Worm (Caenorhabditis elegans): ENCODE results near the gene W02D7.5.

The W02D7.5 gene

DNA sequence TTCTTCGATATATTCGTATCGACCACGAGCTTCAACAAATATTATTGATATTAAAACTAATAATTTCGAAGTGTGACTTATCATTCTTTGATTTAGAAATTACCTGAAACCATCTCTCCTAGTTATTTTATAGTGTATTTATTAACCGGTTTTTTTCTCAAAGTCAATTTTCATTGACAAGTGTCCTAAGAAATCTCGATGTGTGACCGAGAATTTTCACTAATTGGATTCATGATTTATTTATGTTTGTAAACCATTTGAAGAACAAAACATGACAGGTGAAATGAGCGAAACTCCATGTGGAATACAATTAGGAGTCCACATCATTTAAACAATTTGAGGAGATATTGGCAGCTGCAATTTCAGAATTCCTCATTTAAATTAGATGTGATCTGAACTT, 35.6 kb downstream of the W02D7.5 start, which contains the start of gene C16D9.8:
Gene C16D9.8, minus strand, starts transcription at position 101 of the 400 bp plus-strand sequence.
- TF ChIP-seq tbx-11 (GFP tag; IDR thresholded peaks at IDR 0.05), result no peak
- no peak for TF ChIP-seq ceh-13 (GFP tag; optimal IDR thresholded peaks at IDR 0.05)
- no peak for TF ChIP-seq aly-1 (tag; optimal IDR thresholded peaks at IDR 0.05)
- no peak for TF ChIP-seq flt-1 (GFP tag; IDR thresholded peaks at IDR 0.05)
- TF ChIP-seq pes-1 (GFP tag; IDR thresholded peaks at IDR 0.05), result no peak
- TF ChIP-seq ets-7 (tag; optimal IDR thresholded peaks at IDR 0.05), result no peak
- TF ChIP-seq sea-1 (GFP tag; conservative IDR thresholded peaks at IDR 0.05), result no peak
- no peak for TF ChIP-seq ceh-36 (tag; optimal IDR thresholded peaks at IDR 0.05)
- no peak for TF ChIP-seq hnd-1 (tag; optimal IDR thresholded peaks at IDR 0.05)
- TF ChIP-seq B0310.2 (tag; optimal IDR thresholded peaks at IDR 0.05), result no peak
- no peak for TF ChIP-seq F13C5.2 (tag; optimal IDR thresholded peaks at IDR 0.05)
- TF ChIP-seq hmbx-1 (tag; optimal IDR thresholded peaks at IDR 0.05), result no peak
- TF ChIP-seq tbx-37 (GFP tag; conservative IDR thresholded peaks at IDR 0.05), result no peak
- TF ChIP-seq tra-4 (tag; optimal IDR thresholded peaks at IDR 0.05), result no peak
- no peak for TF ChIP-seq scrt-1 (GFP tag; IDR thresholded peaks at IDR 0.05)
- TF ChIP-seq hmg-4 (GFP tag; optimal IDR thresholded peaks at IDR 0.05), result no peak
- no peak for TF ChIP-seq ama-1 (optimal IDR thresholded peaks at IDR 0.05)

DNA sequence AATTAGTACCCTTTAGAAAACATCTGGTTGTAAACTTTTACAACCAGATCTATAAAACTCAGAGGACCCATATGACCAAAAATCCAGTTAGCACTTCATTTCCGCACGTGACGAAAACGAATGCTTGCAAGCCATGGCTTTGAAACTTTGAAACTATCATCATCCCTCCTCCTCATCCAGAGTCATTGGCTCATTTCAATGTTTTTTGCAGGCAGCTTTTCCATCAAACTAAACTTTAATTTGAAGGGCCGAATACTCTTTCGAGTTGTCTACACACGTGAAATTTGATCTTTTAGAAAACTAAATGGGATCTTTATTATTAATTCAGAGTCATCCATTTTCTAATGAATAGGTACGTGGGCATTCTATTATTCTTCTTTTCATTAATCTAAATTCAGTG, 36.8 kb downstream of the W02D7.5 start:
- TF ChIP-seq pes-1 (GFP tag; IDR thresholded peaks at IDR 0.05), result no peak
- TF ChIP-seq aly-1 (tag; optimal IDR thresholded peaks at IDR 0.05), result no peak
- no peak for TF ChIP-seq sea-1 (GFP tag; conservative IDR thresholded peaks at IDR 0.05)
- no peak for TF ChIP-seq ets-7 (tag; optimal IDR thresholded peaks at IDR 0.05)
- TF ChIP-seq F13C5.2 (tag; optimal IDR thresholded peaks at IDR 0.05), result no peak
- TF ChIP-seq tra-4 (tag; optimal IDR thresholded peaks at IDR 0.05), result no peak
- TF ChIP-seq hnd-1 (tag; optimal IDR thresholded peaks at IDR 0.05), result no peak
- TF ChIP-seq tbx-11 (GFP tag; IDR thresholded peaks at IDR 0.05), result no peak
- no peak for TF ChIP-seq B0310.2 (tag; optimal IDR thresholded peaks at IDR 0.05)
- TF ChIP-seq hmg-4 (GFP tag; optimal IDR thresholded peaks at IDR 0.05), result no peak
- no peak for TF ChIP-seq ceh-36 (tag; optimal IDR thresholded peaks at IDR 0.05)
- no peak for TF ChIP-seq flt-1 (GFP tag; IDR thresholded peaks at IDR 0.05)
- TF ChIP-seq scrt-1 (GFP tag; IDR thresholded peaks at IDR 0.05), result no peak
- TF ChIP-seq tbx-37 (GFP tag; conservative IDR thresholded peaks at IDR 0.05), result no peak
- no peak for TF ChIP-seq hmbx-1 (tag; optimal IDR thresholded peaks at IDR 0.05)

DNA sequence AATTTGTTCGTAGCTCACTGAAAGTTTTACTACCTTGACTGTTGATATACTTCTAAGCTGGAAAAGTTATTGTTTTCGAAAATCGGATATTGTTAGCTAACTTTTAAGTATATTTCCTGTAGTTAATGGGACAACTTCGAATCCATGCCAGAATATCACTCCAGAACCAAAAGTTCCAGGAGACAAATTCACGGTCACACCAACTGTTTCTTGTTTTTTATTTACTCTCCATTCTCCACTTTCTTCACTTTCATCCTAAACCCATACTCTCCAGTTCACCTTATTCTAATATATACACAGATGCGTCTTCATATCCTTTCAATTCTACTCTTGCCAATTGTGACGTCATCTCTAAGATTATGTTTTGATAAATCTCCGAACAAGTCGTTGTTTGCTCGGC, 40.0 kb downstream of the W02D7.5 start, which contains the start of gene C16D9.1:
Gene C16D9.1, plus strand, starts transcription at position 301 of the 400 bp plus-strand sequence.
- no peak for TF ChIP-seq pes-1 (GFP tag; IDR thresholded peaks at IDR 0.05)
- TF ChIP-seq tbx-11 (GFP tag; IDR thresholded peaks at IDR 0.05), result no peak
- TF ChIP-seq ama-1 (optimal IDR thresholded peaks at IDR 0.05), result no peak
- no peak for TF ChIP-seq flt-1 (GFP tag; IDR thresholded peaks at IDR 0.05)
- TF ChIP-seq B0310.2 (tag; optimal IDR thresholded peaks at IDR 0.05), result no peak

ce11 chrV:8254973-8255372, 44.1 kb downstream of the W02D7.5 start:
- no peak for TF ChIP-seq ets-7 (tag; optimal IDR thresholded peaks at IDR 0.05)
- TF ChIP-seq ama-1 (optimal IDR thresholded peaks at IDR 0.05), result no peak
- no peak for TF ChIP-seq tbx-11 (GFP tag; IDR thresholded peaks at IDR 0.05)
- TF ChIP-seq scrt-1 (GFP tag; IDR thresholded peaks at IDR 0.05), result no peak
- TF ChIP-seq hmbx-1 (tag; optimal IDR thresholded peaks at IDR 0.05), result no peak
- no peak for TF ChIP-seq B0310.2 (tag; optimal IDR thresholded peaks at IDR 0.05)
- TF ChIP-seq hnd-1 (tag; optimal IDR thresholded peaks at IDR 0.05), result no peak

DNA sequence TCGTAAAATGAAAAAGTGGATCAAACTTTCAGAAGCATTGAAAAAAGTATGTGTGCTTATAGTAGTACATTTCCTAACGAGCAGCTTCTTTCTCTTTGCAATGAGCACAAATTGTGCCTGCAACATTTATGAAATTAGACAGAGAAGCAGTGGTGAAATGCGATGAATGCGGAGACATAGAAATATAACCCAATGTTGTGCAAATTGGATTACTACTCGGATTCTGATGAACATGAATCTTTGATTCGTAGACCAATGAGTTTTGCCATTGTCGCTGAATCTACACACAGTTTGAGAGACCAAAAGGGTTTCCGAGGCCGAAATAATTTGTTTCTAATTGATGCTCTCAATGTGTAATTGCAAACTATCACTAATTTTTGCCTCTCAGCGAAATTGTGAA, 45.1 kb downstream of the W02D7.5 start:
- TF ChIP-seq ama-1 (optimal IDR thresholded peaks at IDR 0.05), result no peak
- TF ChIP-seq tra-4 (tag; optimal IDR thresholded peaks at IDR 0.05), result no peak
- TF ChIP-seq aly-1 (tag; optimal IDR thresholded peaks at IDR 0.05), result no peak
- no peak for TF ChIP-seq B0310.2 (tag; optimal IDR thresholded peaks at IDR 0.05)
- TF ChIP-seq hmbx-1 (tag; optimal IDR thresholded peaks at IDR 0.05), result no peak
- TF ChIP-seq tbx-37 (GFP tag; conservative IDR thresholded peaks at IDR 0.05), result no peak
- TF ChIP-seq ceh-36 (tag; optimal IDR thresholded peaks at IDR 0.05), result no peak
- no peak for TF ChIP-seq flt-1 (GFP tag; IDR thresholded peaks at IDR 0.05)
- no peak for TF ChIP-seq hnd-1 (tag; optimal IDR thresholded peaks at IDR 0.05)
- TF ChIP-seq tbx-11 (GFP tag; IDR thresholded peaks at IDR 0.05), result no peak
- TF ChIP-seq sea-1 (GFP tag; conservative IDR thresholded peaks at IDR 0.05), result no peak
- TF ChIP-seq ets-7 (tag; optimal IDR thresholded peaks at IDR 0.05), result no peak
- no peak for TF ChIP-seq F13C5.2 (tag; optimal IDR thresholded peaks at IDR 0.05)
- TF ChIP-seq scrt-1 (GFP tag; IDR thresholded peaks at IDR 0.05), result no peak
- no peak for TF ChIP-seq ceh-13 (GFP tag; optimal IDR thresholded peaks at IDR 0.05)
- no peak for TF ChIP-seq pes-1 (GFP tag; IDR thresholded peaks at IDR 0.05)

DNA sequence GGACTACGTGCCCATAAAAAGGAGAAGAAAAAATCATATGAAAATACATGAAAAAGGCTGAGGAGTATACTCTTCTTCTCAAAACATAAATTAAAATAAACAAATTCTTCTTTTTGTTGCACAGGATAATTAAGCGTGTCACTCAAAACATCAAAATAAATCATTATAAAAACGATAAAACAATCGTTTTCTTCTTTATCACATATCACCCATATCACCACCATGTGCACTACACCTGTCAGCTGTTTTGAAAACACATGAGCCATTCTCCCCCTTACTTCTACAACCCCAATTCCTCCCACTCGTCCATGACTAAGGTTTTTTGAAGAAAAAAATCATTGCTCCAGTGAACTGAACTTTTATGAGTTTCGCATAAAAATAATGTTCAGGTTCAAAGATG, 46.5 kb downstream of the W02D7.5 start:
- TF ChIP-seq hmg-4 (GFP tag; optimal IDR thresholded peaks at IDR 0.05), result no peak
- no peak for TF ChIP-seq F13C5.2 (tag; optimal IDR thresholded peaks at IDR 0.05)
- TF ChIP-seq tra-4 (tag; optimal IDR thresholded peaks at IDR 0.05), result no peak
- TF ChIP-seq ama-1 (optimal IDR thresholded peaks at IDR 0.05), result no peak
- TF ChIP-seq tbx-11 (GFP tag; IDR thresholded peaks at IDR 0.05), result no peak
- no peak for TF ChIP-seq hnd-1 (tag; optimal IDR thresholded peaks at IDR 0.05)
- no peak for TF ChIP-seq ets-7 (tag; optimal IDR thresholded peaks at IDR 0.05)
- no peak for TF ChIP-seq ceh-13 (GFP tag; optimal IDR thresholded peaks at IDR 0.05)
- no peak for TF ChIP-seq scrt-1 (GFP tag; IDR thresholded peaks at IDR 0.05)
- TF ChIP-seq tbx-37 (GFP tag; conservative IDR thresholded peaks at IDR 0.05), result no peak
- no peak for TF ChIP-seq sea-1 (GFP tag; conservative IDR thresholded peaks at IDR 0.05)
- no peak for TF ChIP-seq hmbx-1 (tag; optimal IDR thresholded peaks at IDR 0.05)
- TF ChIP-seq B0310.2 (tag; optimal IDR thresholded peaks at IDR 0.05), result no peak
- TF ChIP-seq ceh-36 (tag; optimal IDR thresholded peaks at IDR 0.05), result no peak
- no peak for TF ChIP-seq pes-1 (GFP tag; IDR thresholded peaks at IDR 0.05)
- no peak for TF ChIP-seq flt-1 (GFP tag; IDR thresholded peaks at IDR 0.05)
- TF ChIP-seq aly-1 (tag; optimal IDR thresholded peaks at IDR 0.05), result no peak

DNA sequence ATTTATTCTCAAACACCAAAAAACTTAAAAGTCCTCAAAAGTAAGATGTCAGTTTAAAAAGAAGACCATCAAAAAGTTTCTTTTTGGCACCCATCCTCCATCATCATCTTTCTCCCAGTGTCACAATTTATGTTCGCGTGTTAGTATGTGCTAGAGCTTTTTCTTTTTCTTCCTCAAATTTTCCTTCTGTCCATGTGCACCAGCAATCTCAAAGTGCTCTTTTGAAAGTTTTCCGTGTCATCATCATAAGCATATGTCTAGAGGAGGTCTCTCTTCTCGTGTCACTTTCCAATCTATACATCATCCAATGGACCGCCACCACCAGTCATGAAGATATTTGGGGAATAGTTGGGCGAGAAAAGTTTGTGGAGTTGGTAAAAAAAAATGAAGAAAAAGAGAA, 48.0 kb downstream of the W02D7.5 start:
- no peak for TF ChIP-seq aly-1 (tag; optimal IDR thresholded peaks at IDR 0.05)
- no peak for TF ChIP-seq ceh-13 (GFP tag; optimal IDR thresholded peaks at IDR 0.05)
- TF ChIP-seq sea-1 (GFP tag; conservative IDR thresholded peaks at IDR 0.05), result no peak
- no peak for TF ChIP-seq flt-1 (GFP tag; IDR thresholded peaks at IDR 0.05)
- TF ChIP-seq scrt-1 (GFP tag; IDR thresholded peaks at IDR 0.05), result no peak
- no peak for TF ChIP-seq ceh-36 (tag; optimal IDR thresholded peaks at IDR 0.05)
- no peak for TF ChIP-seq F13C5.2 (tag; optimal IDR thresholded peaks at IDR 0.05)
- no peak for TF ChIP-seq tra-4 (tag; optimal IDR thresholded peaks at IDR 0.05)
- TF ChIP-seq hmg-4 (GFP tag; optimal IDR thresholded peaks at IDR 0.05), result no peak
- no peak for TF ChIP-seq B0310.2 (tag; optimal IDR thresholded peaks at IDR 0.05)
- TF ChIP-seq ets-7 (tag; optimal IDR thresholded peaks at IDR 0.05), result no peak
- no peak for TF ChIP-seq hnd-1 (tag; optimal IDR thresholded peaks at IDR 0.05)
- TF ChIP-seq tbx-11 (GFP tag; IDR thresholded peaks at IDR 0.05), result no peak
- no peak for TF ChIP-seq hmbx-1 (tag; optimal IDR thresholded peaks at IDR 0.05)
- no peak for TF ChIP-seq tbx-37 (GFP tag; conservative IDR thresholded peaks at IDR 0.05)
- TF ChIP-seq pes-1 (GFP tag; IDR thresholded peaks at IDR 0.05), result no peak
- TF ChIP-seq ama-1 (optimal IDR thresholded peaks at IDR 0.05), result no peak

Data from whole organism, early embryonic.